Worm (Caenorhabditis elegans): ENCODE measurements around the gene T25E12.6.

Gene T25E12.6

ce11 chrV:16723744-16724143 is 18.5 kb upstream of the T25E12.6 start, which contains the start of gene nhr-112:
Gene nhr-112 (minus strand): TSS chrV:16723844.
- TF ChIP-seq egl-27 (tag; optimal IDR thresholded peaks at IDR 0.05) (no peak), sptf-1 (tag; optimal IDR thresholded peaks at IDR 0.05) (no peak), ama-1 (optimal IDR thresholded peaks at IDR 0.05) (no peak), alr-1 (tag; optimal IDR thresholded peaks at IDR 0.05; ENCODE audit: borderline replicate concordance) (no peak), hlh-17 (GFP tag; optimal IDR thresholded peaks at IDR 0.05; ENCODE audit: borderline replicate concordance) (no peak), nhr-47 (tag; optimal IDR thresholded peaks at IDR 0.05) (no peak), nhr-71 (tag; optimal IDR thresholded peaks at IDR 0.05) (no peak), nhr-76 (tag; optimal IDR thresholded peaks at IDR 0.05) (no peak), nhr-28 (tag; optimal IDR thresholded peaks at IDR 0.05) (no peak), nhr-237 (tag; optimal IDR thresholded peaks at IDR 0.05) (no peak), swsn-7 (tag; optimal IDR thresholded peaks at IDR 0.05) (no peak), ztf-11 (tag; optimal IDR thresholded peaks at IDR 0.05) (no peak), lin-13 (GFP tag; optimal IDR thresholded peaks at IDR 0.05) (no peak), ces-1 (GFP tag; optimal IDR thresholded peaks at IDR 0.05) (no peak), xbp-1 (tag; optimal IDR thresholded peaks at IDR 0.05) (no peak), unc-98 (GFP tag; IDR thresholded peaks at IDR 0.05) (no peak)

- TF ChIP-seq pax-3 (tag; optimal IDR thresholded peaks at IDR 0.05) (no peak), fos-1 (tag; optimal IDR thresholded peaks at IDR 0.05) (no peak), nhr-90 (tag; optimal IDR thresholded peaks at IDR 0.05; ENCODE audit: poor library complexity) (no peak), nhr-20 (tag; optimal IDR thresholded peaks at IDR 0.05) (peak; percentile 25), pag-3 (tag; optimal IDR thresholded peaks at IDR 0.05; ENCODE audit: borderline replicate concordance, insufficient read depth) (no peak), fkh-10 (GFP tag; optimal IDR thresholded peaks at IDR 0.05) (no peak), rnt-1 (tag; optimal IDR thresholded peaks at IDR 0.05) (no peak), skn-1 (tag; optimal IDR thresholded peaks at IDR 0.05) (peak; percentile 8), efl-1 (optimal IDR thresholded peaks at IDR 0.05) (no peak), efl-1 (GFP tag; optimal IDR thresholded peaks at IDR 0.05 in 1 of 2) (no peak), egl-27 (tag; optimal IDR thresholded peaks at IDR 0.05) (peak in 1 of 2 experiments; percentile 17)
These were observed 17.6 kb upstream of the T25E12.6 start for ce11 chrV:16724574-16724973.

- TF ChIP-seq ces-1 (GFP tag; optimal IDR thresholded peaks at IDR 0.05) (no peak), nhr-20 (tag; optimal IDR thresholded peaks at IDR 0.05) (peak; percentile 58), ceh-82 (tag; optimal IDR thresholded peaks at IDR 0.05) (peak in 1 of 3 experiments; percentile 31), elt-2 (tag; optimal IDR thresholded peaks at IDR 0.05) (peak; percentile 65), nhr-71 (tag; optimal IDR thresholded peaks at IDR 0.05) (peak; percentile 45), jun-1 (tag; optimal IDR thresholded peaks at IDR 0.05) (peak; percentile 23), nhr-85 (tag) (peak; percentile 22), lin-35 (GFP tag; optimal IDR thresholded peaks at IDR 0.05) (peak in 1 of 2 experiments; percentile 39), rnt-1 (tag; optimal IDR thresholded peaks at IDR 0.05) (no peak)
These were observed 16.3 kb upstream of the T25E12.6 start for ce11 chrV:16725955-16726354.

ce11 chrV:16726915-16727314 is 15.3 kb upstream of the T25E12.6 start, which contains the start of gene T25E12.14:
Gene T25E12.14 (plus strand): TSS chrV:16727215.
- TF ChIP-seq lin-15B (tag; optimal IDR thresholded peaks at IDR 0.05) (no peak), egl-13 (tag; optimal IDR thresholded peaks at IDR 0.05) (no peak), rnt-1 (tag; optimal IDR thresholded peaks at IDR 0.05) (no peak), ztf-11 (tag; optimal IDR thresholded peaks at IDR 0.05) (no peak), aha-1 (tag; optimal IDR thresholded peaks at IDR 0.05) (no peak), mef-2 (tag; optimal IDR thresholded peaks at IDR 0.05) (no peak), hpl-2 (GFP tag; optimal IDR thresholded peaks at IDR 0.05) (no peak), lin-35 (GFP tag; optimal IDR thresholded peaks at IDR 0.05) (no peak)

Data from whole organism, L1 larva.